Fruit fly (Drosophila melanogaster): ENCODE results near the gene CASK.

DNA sequence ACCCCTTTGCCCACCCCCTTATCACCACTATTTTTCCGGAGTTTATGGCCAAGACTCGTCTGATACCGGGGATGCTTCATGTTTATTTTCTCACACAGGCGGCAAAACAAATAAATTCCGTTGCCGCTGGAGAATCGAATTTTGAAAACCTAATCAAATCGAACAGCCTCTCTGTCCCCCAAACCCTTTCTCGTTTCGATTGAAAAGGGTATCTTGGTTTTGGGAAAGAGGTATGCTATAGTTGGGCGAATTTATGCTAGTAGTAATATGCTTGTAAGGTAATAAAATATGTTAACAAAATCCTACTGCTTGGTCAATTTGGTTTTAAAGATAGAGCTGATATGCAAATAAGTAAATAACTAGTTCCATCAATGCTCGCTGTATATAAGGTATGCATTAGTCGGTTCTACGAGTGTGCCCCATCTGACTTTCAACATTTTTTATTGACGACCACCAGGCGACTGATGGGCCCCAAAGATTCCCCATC, 5.6 kb upstream of the CASK start:
- TF ChIP-seq CG43689 (GFP tag; IDR thresholded peaks at IDR 0.05), result no peak
- TF ChIP-seq E2f1 (GFP tag; IDR thresholded peaks at IDR 0.05), result peak; percentile 40
- TF ChIP-seq slbo (GFP tag; IDR thresholded peaks at IDR 0.05), result peak; percentile 32; the same call in 1 of the 2 replicates
- peak; percentile 84 for TF ChIP-seq Optix (GFP tag; IDR thresholded peaks at IDR 0.05)
- TF ChIP-seq unc-4 (GFP tag; IDR thresholded peaks at IDR 0.05; ENCODE audit: partially characterized antibody), result no peak
